Worm (Caenorhabditis elegans) whole organism, L3 larva: Measurements from ENCODE around the gene tufm-1.

Experiments used
- ama-1 ChIP-seq: fragments of 150-350 bp; optimal IDR thresholded peaks from 2 replicates; lab custom pipeline; 2018
- unc-62 ChIP-seq: fragments of 150-350 bp; sonication (generic microtip); optimal IDR thresholded peaks from 4 replicates; lab custom pipeline; 2014; ENCODE audit warnings: missing biosample characterization, missing genetic modification reagents, missing genetic modification characterization

ce11 chrIII:2795442-2796023, 19.2 kb downstream of the tufm-1 start:
- TF ChIP-seq ama-1: no peak
- no peak for TF ChIP-seq unc-62 (GFP tag; lab: Kevin White, UChicago)
